Worm (Caenorhabditis elegans) whole organism, L4 larva: ENCODE measurements around the gene T05C3.2.
A peak's percentile ranks its signal among the peaks of the same experiment; 100 is the strongest.

Experiments used
- D1046.2 ChIP-seq: fragments of 200-800 bp; sonication (Bioruptor generic); IDR thresholded peaks from 2 replicates; pipeline ENCODE4 v1.3.6; 2022; ENCODE audit warnings: missing genetic modification characterization, missing compliant biosample characterization
- F26F4.8 ChIP-seq: fragments of 200-800 bp; sonication (Bioruptor generic); conservative IDR thresholded peaks from 2 replicates; pipeline ENCODE4 v1.3.6; 2022; ENCODE audit warnings: missing genetic modification characterization, missing compliant biosample characterization
- F37D6.2 ChIP-seq: sonication (generic microtip); optimal IDR thresholded peaks from 2 replicates; lab custom pipeline; 2016; ENCODE audit warnings: mild to moderate bottlenecking, missing genetic modification characterization, missing compliant biosample characterization
- T26A8.4 ChIP-seq: fragments of 200-800 bp; sonication (Bioruptor generic); IDR thresholded peaks from 2 replicates; pipeline ENCODE4 v1.3.6; 2022; ENCODE audit warnings: missing genetic modification characterization, missing compliant biosample characterization
- aha-1 ChIP-seq: fragments of 150-350 bp; peaks from one replicate; lab custom pipeline; 2014; ENCODE audit warnings: missing biosample characterization, missing genetic modification characterization
- aly-2 ChIP-seq: sonication (generic microtip); optimal IDR thresholded peaks from 2 replicates; lab custom pipeline; 2018; ENCODE audit warnings: missing biosample characterization, missing genetic modification characterization
- ceh-44 ChIP-seq: fragments of 200-800 bp; sonication (Bioruptor generic); IDR thresholded peaks from 2 replicates; pipeline ENCODE4 v1.3.6; 2022; ENCODE audit warnings: missing genetic modification reagents, missing genetic modification characterization, missing compliant biosample characterization
- ces-1 ChIP-seq: fragments of 150-350 bp; sonication (generic microtip); optimal IDR thresholded peaks from 4 replicates; lab custom pipeline; 2014; ENCODE audit warnings: missing biosample characterization, missing genetic modification reagents, missing genetic modification characterization
- daf-16 ChIP-seq, 3 experiments: sonication (generic microtip); optimal IDR thresholded peaks; 2 replicates each; lab custom pipeline; 2016 to 2017; ENCODE audit warnings: missing genetic modification characterization in 3 of 3, missing genetic modification reagents in 3 of 3, mild to moderate bottlenecking in 2 of 3, missing compliant biosample characterization in 2 of 3, missing biosample characterization in 1 of 3, moderate library complexity in 1 of 3
- dmd-8 ChIP-seq: fragments of 200-800 bp; sonication (Bioruptor generic); IDR thresholded peaks from 2 replicates; pipeline ENCODE4 v1.3.6; 2022; ENCODE audit warnings: missing genetic modification characterization, missing compliant biosample characterization
- dpl-1 ChIP-seq: fragments of 150-350 bp; optimal IDR thresholded peaks from 2 replicates; lab custom pipeline; 2014; ENCODE audit warnings: missing biosample characterization, missing genetic modification reagents, missing genetic modification characterization
- egl-43 ChIP-seq: fragments of 200-800 bp; sonication (Bioruptor generic); IDR thresholded peaks from 2 replicates; pipeline ENCODE4 v1.3.6; 2022; ENCODE audit warnings: missing genetic modification reagents, missing genetic modification characterization, missing compliant biosample characterization
- hif-1 ChIP-seq, 2 experiments: sonication (generic microtip); optimal IDR thresholded peaks; 2 replicates each; lab custom pipeline; 2016 to 2017; ENCODE audit warnings: missing compliant biosample characterization in 2 of 2, missing genetic modification characterization in 2 of 2, missing genetic modification reagents in 2 of 2, missing genotype in 2 of 2, mild to moderate bottlenecking in 1 of 2
- hlh-11 ChIP-seq: fragments of 200-800 bp; sonication (Bioruptor generic); optimal IDR thresholded peaks from 2 replicates; lab custom pipeline; 2018; ENCODE audit warnings: mild to moderate bottlenecking, missing genetic modification characterization, missing compliant biosample characterization
- jun-1 ChIP-seq: fragments of 150-350 bp; optimal IDR thresholded peaks from 2 replicates; lab custom pipeline; 2014; ENCODE audit warnings: missing biosample characterization, missing genetic modification reagents, missing genetic modification characterization
- lim-7 ChIP-seq: fragments of 200-800 bp; sonication (Bioruptor generic); IDR thresholded peaks from 2 replicates; pipeline ENCODE4 v1.3.6; 2022; ENCODE audit warnings: missing genetic modification characterization, missing compliant biosample characterization
- lin-13 ChIP-seq: fragments of 150-350 bp; optimal IDR thresholded peaks from 2 replicates; lab custom pipeline; 2014; ENCODE audit warnings: missing biosample characterization, missing genetic modification reagents, missing genetic modification characterization
- lin-15B ChIP-seq: fragments of 150-350 bp; sonication (generic microtip); optimal IDR thresholded peaks from 3 replicates; lab custom pipeline; 2014; ENCODE audit warnings: missing biosample characterization, missing genetic modification characterization
- lsy-2 ChIP-seq, 2 experiments: fragments of 150-350 bp in 1 of 2; sonication (generic microtip) in 1 of 2; optimal IDR thresholded peaks; 2 replicates each; lab custom pipeline; 2014 to 2017; ENCODE audit warnings: missing biosample characterization in 2 of 2, missing genetic modification characterization in 2 of 2
- mes-2 ChIP-seq: sonication (generic microtip); optimal IDR thresholded peaks from 2 replicates; lab custom pipeline; 2016; ENCODE audit warnings: missing genotype, mild to moderate bottlenecking, missing genetic modification characterization, missing compliant biosample characterization; ENCODE audit not compliant: poor library complexity, severe bottlenecking
- mxl-2 ChIP-seq: fragments of 200-800 bp; sonication (Bioruptor generic); conservative IDR thresholded peaks from 2 replicates; pipeline ENCODE4 v1.3.6; 2022; ENCODE audit warnings: missing genetic modification reagents, missing genetic modification characterization, missing compliant biosample characterization
- nhr-11 ChIP-seq: fragments of 150-350 bp; optimal IDR thresholded peaks from 2 replicates; lab custom pipeline; 2014; ENCODE audit warnings: missing biosample characterization, missing genetic modification characterization
- nhr-237 ChIP-seq: sonication (generic microtip); optimal IDR thresholded peaks from 2 replicates; lab custom pipeline; 2017; ENCODE audit warnings: missing biosample characterization, missing genetic modification characterization
- nhr-28 ChIP-seq: fragments of 150-350 bp; optimal IDR thresholded peaks from 2 replicates; lab custom pipeline; 2014; ENCODE audit warnings: missing biosample characterization, missing genetic modification characterization
- nhr-42 ChIP-seq: fragments of 200-800 bp; sonication (Bioruptor generic); IDR thresholded peaks from 2 replicates; pipeline ENCODE4 v1.3.6; 2022; ENCODE audit warnings: missing genetic modification characterization, missing compliant biosample characterization
- pha-4 ChIP-seq, 2 experiments: fragments of 150-350 bp in 1 of 2; fragments of 200-800 bp in 1 of 2; sonication (Bioruptor generic) in 1 of 2; IDR thresholded peaks in 1 of 2; optimal IDR thresholded peaks in 1 of 2; 2 replicates each; pipeline versions ENCODE4 v1.3.6 to Lab custom; 2014 to 2022; ENCODE audit warnings: missing genetic modification characterization in 2 of 2, missing genetic modification reagents in 2 of 2, missing biosample characterization in 1 of 2, missing compliant biosample characterization in 1 of 2
- php-3 ChIP-seq: fragments of 200-800 bp; sonication (Bioruptor generic); IDR thresholded peaks from 2 replicates; pipeline ENCODE4 v1.3.6; 2022; ENCODE audit warnings: missing genetic modification reagents, missing genetic modification characterization, missing compliant biosample characterization
- pqm-1 ChIP-seq: sonication (generic microtip); optimal IDR thresholded peaks from 2 replicates; lab custom pipeline; 2017; ENCODE audit warnings: missing biosample characterization, missing genetic modification characterization
- saeg-2 ChIP-seq: fragments of 200-800 bp; sonication (Bioruptor generic); IDR thresholded peaks from 2 replicates; pipeline ENCODE4 v1.3.6; 2022; ENCODE audit warnings: missing genetic modification reagents, missing genetic modification characterization, missing compliant biosample characterization
- spr-1 ChIP-seq: sonication (generic microtip); optimal IDR thresholded peaks from 2 replicates; lab custom pipeline; 2016; ENCODE audit warnings: mild to moderate bottlenecking, missing genetic modification characterization, missing compliant biosample characterization
- unc-130 ChIP-seq: sonication (generic microtip); optimal IDR thresholded peaks from 2 replicates; lab custom pipeline; 2016; ENCODE audit warnings: missing genetic modification reagents, missing genetic modification characterization, missing compliant biosample characterization
- unc-62 ChIP-seq, 3 experiments: fragments of 150-350 bp in 1 of 3; sonication (generic microtip); optimal IDR thresholded peaks in 2 of 3; peaks in 1 of 3; 1 replicate in 1 of 3; 2 replicates in 2 of 3; lab custom pipeline; 2014 to 2017; ENCODE audit warnings: missing biosample characterization in 3 of 3, missing genetic modification characterization in 3 of 3, missing genetic modification reagents in 3 of 3, missing genotype in 1 of 3
- zfp-2 ChIP-seq: sonication (generic microtip); optimal IDR thresholded peaks from 2 replicates; lab custom pipeline; 2016; ENCODE audit warnings: mild to moderate bottlenecking, missing genetic modification characterization, missing compliant biosample characterization
- zip-2 ChIP-seq: fragments of 150-350 bp; optimal IDR thresholded peaks from 2 replicates; lab custom pipeline; 2014; ENCODE audit warnings: missing biosample characterization, missing genetic modification characterization

Gene T05C3.2

ce11 chrV:5521735-5522241 lies 28.2 kb downstream of the T05C3.2 start, which contains the start of gene hir-1:
TSS of gene hir-1 (plus strand) at chrV:5522139.
- no peak for TF ChIP-seq aly-2 (tag; lab: Kevin White, UChicago)
- no peak for TF ChIP-seq spr-1 (tag; lab: Kevin White, UChicago)
- no peak for TF ChIP-seq F26F4.8 (GFP tag; lab: Robert Waterston, UW)
- TF ChIP-seq daf-16 (GFP tag; optimal IDR thresholded peaks at IDR 0.05; lab: Kevin White, UChicago) = no peak
- no peak for TF ChIP-seq daf-16 (tag; optimal IDR thresholded peaks at IDR 0.05; lab: Kevin White, UChicago)
- TF ChIP-seq nhr-11 (tag; lab: Kevin White, UChicago) = no peak
- no peak for TF ChIP-seq nhr-237 (tag; lab: Kevin White, UChicago)
- no peak for TF ChIP-seq ceh-44 (GFP tag; lab: Robert Waterston, UW)
- TF ChIP-seq lin-13 (GFP tag; lab: Kevin White, UChicago) = no peak
- no peak for TF ChIP-seq pha-4 (GFP tag; IDR thresholded peaks at IDR 0.05; lab: Robert Waterston, UW)
- no peak for TF ChIP-seq pha-4 (tag; optimal IDR thresholded peaks at IDR 0.05; lab: Kevin White, UChicago)
- TF ChIP-seq hif-1 (tag; optimal IDR thresholded peaks at IDR 0.05; lab: Kevin White, UChicago) = no peak
- TF ChIP-seq zip-2 = no peak
- no peak for TF ChIP-seq php-3 (GFP tag; lab: Robert Waterston, UW)
- TF ChIP-seq egl-43 (GFP tag; lab: Robert Waterston, UW) = no peak
- no peak for TF ChIP-seq zfp-2 (tag; lab: Kevin White, UChicago)
- TF ChIP-seq nhr-42 (GFP tag; lab: Robert Waterston, UW) = no peak
- TF ChIP-seq jun-1 (tag; lab: Kevin White, UChicago) = no peak
- TF ChIP-seq lsy-2 (tag; optimal IDR thresholded peaks at IDR 0.05; lab: Kevin White, UChicago) = peak in 1 of 2 experiments; percentile 4
- 0 out of 2 replicates have a peak, but pooled peaks have one; percentile 22 for TF ChIP-seq T26A8.4 (GFP tag; lab: Robert Waterston, UW)
- no peak for TF ChIP-seq lim-7 (GFP tag; lab: Robert Waterston, UW)
- TF ChIP-seq aha-1 (tag; lab: Kevin White, UChicago) = peak; percentile 97
- TF ChIP-seq hlh-11 (tag; lab: Kevin White, UChicago) = no peak
- TF ChIP-seq F37D6.2 = no peak
- no peak for TF ChIP-seq unc-130

- peak; percentile 22 for TF ChIP-seq nhr-28
- TF ChIP-seq unc-62 (GFP tag; optimal IDR thresholded peaks at IDR 0.05 in 1 of 2; lab: Kevin White, UChicago) = peak in 1 of 2 experiments; percentile 83
- no peak for TF ChIP-seq unc-62 (tag; optimal IDR thresholded peaks at IDR 0.05; lab: Kevin White, UChicago)
- no peak for TF ChIP-seq lin-15B (tag; lab: Kevin White, UChicago)
- TF ChIP-seq saeg-2 = no peak
- TF ChIP-seq lsy-2 (tag; optimal IDR thresholded peaks at IDR 0.05; lab: Kevin White, UChicago) = no peak
- no peak for TF ChIP-seq dpl-1 (GFP tag; lab: Kevin White, UChicago)
- no peak for TF ChIP-seq mxl-2 (GFP tag; lab: Robert Waterston, UW)
- no peak for TF ChIP-seq D1046.2 (GFP tag; lab: Robert Waterston, UW)
- no peak for TF ChIP-seq mes-2 (tag; lab: Kevin White, UChicago)
- TF ChIP-seq dmd-8 (GFP tag; lab: Robert Waterston, UW) = no peak
- no peak for TF ChIP-seq php-3 (GFP tag; lab: Robert Waterston, UW)
- TF ChIP-seq pqm-1 (tag; lab: Kevin White, UChicago) = no peak
Measured at ce11 chrV:5523260-5523659, 29.7 kb downstream of the T05C3.2 start.

ce11 chrV:5525208-5525607 lies 31.7 kb downstream of the T05C3.2 start:
- TF ChIP-seq ces-1 (no peak), unc-62 (GFP tag; optimal IDR thresholded peaks at IDR 0.05 in 1 of 2; lab: Kevin White, UChicago) (peak in 1 of 2 experiments; percentile 80), unc-62 (tag; optimal IDR thresholded peaks at IDR 0.05; lab: Kevin White, UChicago) (no peak), F26F4.8 (GFP tag; lab: Robert Waterston, UW) (no peak), aha-1 (tag; lab: Kevin White, UChicago) (peak; percentile 80)
